Worm (Caenorhabditis elegans) whole organism, L3 larva: ENCODE measurements around the gene mecr-1.

Experiments used
- aly-2 ChIP-seq: fragments of 150-350 bp; optimal IDR thresholded peaks from 2 replicates; lab custom pipeline; 2014; ENCODE audit warnings: missing biosample characterization, missing genetic modification characterization
- fkh-10 ChIP-seq: sonication (generic microtip); optimal IDR thresholded peaks from 2 replicates; lab custom pipeline; 2017; ENCODE audit warnings: missing biosample characterization, missing genetic modification reagents, missing genetic modification characterization

ce11 chrII:13199674-13200215, 12.6 kb upstream of the mecr-1 start, which contains the start of gene btf-1:
- TF ChIP-seq aly-2 (no peak), fkh-10 (GFP tag; lab: Kevin White, UChicago) (peak; percentile 70)
